Worm (Caenorhabditis elegans) whole organism, L4 larva: ENCODE results near the gene F53C3.1.
A peak's percentile ranks its signal among the peaks of the same experiment; 100 is the strongest.

Experiments
- D1046.2 ChIP-seq: fragments of 200-800 bp; sonication (Bioruptor generic); IDR thresholded peaks from 2 replicates; pipeline ENCODE4 v1.3.6; 2022; ENCODE audit warnings: missing genetic modification characterization, missing compliant biosample characterization
- F10B5.3 ChIP-seq: sonication (generic microtip); optimal IDR thresholded peaks from 2 replicates; lab custom pipeline; 2016; ENCODE audit warnings: mild to moderate bottlenecking, missing genetic modification characterization, missing compliant biosample characterization
- F26F4.8 ChIP-seq: fragments of 200-800 bp; sonication (Bioruptor generic); conservative IDR thresholded peaks from 2 replicates; pipeline ENCODE4 v1.3.6; 2022; ENCODE audit warnings: missing genetic modification characterization, missing compliant biosample characterization
- R02D3.7 ChIP-seq: fragments of 150-350 bp; sonication (generic microtip); optimal IDR thresholded peaks from 3 replicates; lab custom pipeline; 2014; ENCODE audit warnings: missing biosample characterization, missing genetic modification characterization
- Y105C5A.15 ChIP-seq: fragments of 200-800 bp; sonication (Bioruptor generic); IDR thresholded peaks from 2 replicates; pipeline ENCODE4 v1.3.6; 2022; ENCODE audit warnings: missing genetic modification characterization, missing compliant biosample characterization
- Y48G9A.11 ChIP-seq: fragments of 200-800 bp; sonication (Bioruptor generic); IDR thresholded peaks from 2 replicates; pipeline ENCODE4 v1.3.6; 2022; ENCODE audit warnings: missing genetic modification reagents, missing genetic modification characterization, missing compliant biosample characterization
- Y5F2A.4 ChIP-seq: fragments of 200-800 bp; sonication (Bioruptor generic); optimal IDR thresholded peaks from 2 replicates; lab custom pipeline; 2018; ENCODE audit warnings: mild to moderate bottlenecking, missing genetic modification characterization, missing compliant biosample characterization
- aha-1 ChIP-seq: fragments of 150-350 bp; peaks from one replicate; lab custom pipeline; 2014; ENCODE audit warnings: missing biosample characterization, missing genetic modification characterization
- arid-1 ChIP-seq: fragments of 200-800 bp; sonication (Bioruptor generic); conservative IDR thresholded peaks from 2 replicates; pipeline ENCODE4 v1.3.6; 2022; ENCODE audit warnings: missing genetic modification reagents, missing genetic modification characterization, missing compliant biosample characterization
- attf-4 ChIP-seq: sonication (generic microtip); optimal IDR thresholded peaks from 3 replicates; lab custom pipeline; 2017; ENCODE audit warnings: missing biosample characterization, missing genetic modification characterization
- ceh-62 ChIP-seq: sonication (generic microtip); optimal IDR thresholded peaks from 2 replicates; lab custom pipeline; 2017; ENCODE audit warnings: missing biosample characterization, missing genetic modification characterization
- daf-12 ChIP-seq: fragments of 150-350 bp; optimal IDR thresholded peaks from 2 replicates; lab custom pipeline; 2014; ENCODE audit warnings: missing biosample characterization, missing genetic modification reagents, missing genetic modification characterization
- daf-16 ChIP-seq, 3 experiments: sonication (generic microtip); optimal IDR thresholded peaks; 2 replicates each; lab custom pipeline; 2016 to 2017; ENCODE audit warnings: missing genetic modification characterization in 3 of 3, missing genetic modification reagents in 3 of 3, mild to moderate bottlenecking in 2 of 3, missing compliant biosample characterization in 2 of 3, missing biosample characterization in 1 of 3, moderate library complexity in 1 of 3
- daf-8 ChIP-seq: fragments of 200-800 bp; sonication (Bioruptor generic); IDR thresholded peaks from 2 replicates; pipeline ENCODE4 v1.3.6; 2022; ENCODE audit warnings: missing genetic modification characterization, missing compliant biosample characterization
- dmd-6 ChIP-seq: fragments of 200-800 bp; sonication (Bioruptor generic); IDR thresholded peaks from 2 replicates; pipeline ENCODE4 v1.3.6; 2022; ENCODE audit warnings: missing genetic modification reagents, missing genetic modification characterization, missing compliant biosample characterization
- dmd-8 ChIP-seq: fragments of 200-800 bp; sonication (Bioruptor generic); IDR thresholded peaks from 2 replicates; pipeline ENCODE4 v1.3.6; 2022; ENCODE audit warnings: missing genetic modification characterization, missing compliant biosample characterization
- dmd-9 ChIP-seq: fragments of 200-800 bp; sonication (Bioruptor generic); IDR thresholded peaks from 2 replicates; pipeline ENCODE4 v1.3.6; 2022; ENCODE audit warnings: missing genetic modification reagents, missing genetic modification characterization, missing compliant biosample characterization
- dpl-1 ChIP-seq: fragments of 150-350 bp; optimal IDR thresholded peaks from 2 replicates; lab custom pipeline; 2014; ENCODE audit warnings: missing biosample characterization, missing genetic modification reagents, missing genetic modification characterization
- dve-1 ChIP-seq: sonication (generic microtip); optimal IDR thresholded peaks from 2 replicates; lab custom pipeline; 2017; ENCODE audit warnings: antibody characterized with exemption, mild to moderate bottlenecking, missing genetic modification characterization, missing compliant biosample characterization; ENCODE audit not compliant: insufficient read depth
- egl-43 ChIP-seq: fragments of 200-800 bp; sonication (Bioruptor generic); IDR thresholded peaks from 2 replicates; pipeline ENCODE4 v1.3.6; 2022; ENCODE audit warnings: missing genetic modification reagents, missing genetic modification characterization, missing compliant biosample characterization
- fkh-10 ChIP-seq: fragments of 150-350 bp; optimal IDR thresholded peaks from 2 replicates; lab custom pipeline; 2014; ENCODE audit warnings: missing biosample characterization, missing genetic modification reagents, missing genetic modification characterization
- fos-1 ChIP-seq: fragments of 150-350 bp; optimal IDR thresholded peaks from 2 replicates; lab custom pipeline; 2014; ENCODE audit warnings: missing biosample characterization, missing genetic modification characterization
- hlh-11 ChIP-seq: fragments of 200-800 bp; sonication (Bioruptor generic); optimal IDR thresholded peaks from 2 replicates; lab custom pipeline; 2018; ENCODE audit warnings: mild to moderate bottlenecking, missing genetic modification characterization, missing compliant biosample characterization
- hlh-30 ChIP-seq: sonication (generic microtip); optimal IDR thresholded peaks from 2 replicates; lab custom pipeline; 2017; ENCODE audit warnings: antibody characterized with exemption, mild to moderate bottlenecking, missing genetic modification characterization, missing compliant biosample characterization; ENCODE audit not compliant: insufficient read depth
- hmg-1.1 ChIP-seq: fragments of 200-800 bp; sonication (Bioruptor generic); IDR thresholded peaks from 2 replicates; pipeline ENCODE4 v1.3.6; 2022; ENCODE audit warnings: missing genetic modification reagents, missing genetic modification characterization, missing compliant biosample characterization
- lsy-2 ChIP-seq, 2 experiments: fragments of 150-350 bp in 1 of 2; sonication (generic microtip) in 1 of 2; optimal IDR thresholded peaks; 2 replicates each; lab custom pipeline; 2014 to 2017; ENCODE audit warnings: missing biosample characterization in 2 of 2, missing genetic modification characterization in 2 of 2
- mdl-1 ChIP-seq, 2 experiments: fragments of 150-350 bp in 1 of 2; sonication (generic microtip) in 1 of 2; optimal IDR thresholded peaks; 2 replicates each; lab custom pipeline; 2014 to 2017; ENCODE audit warnings: missing biosample characterization in 2 of 2, missing genetic modification characterization in 2 of 2
- mep-1 ChIP-seq: fragments of 150-350 bp; sonication (generic microtip); optimal IDR thresholded peaks from 3 replicates; lab custom pipeline; 2014; ENCODE audit warnings: missing biosample characterization, missing genetic modification characterization
- mes-2 ChIP-seq: sonication (generic microtip); optimal IDR thresholded peaks from 2 replicates; lab custom pipeline; 2016; ENCODE audit warnings: missing genotype, mild to moderate bottlenecking, missing genetic modification characterization, missing compliant biosample characterization; ENCODE audit not compliant: poor library complexity, severe bottlenecking
- mxl-3 ChIP-seq: fragments of 200-800 bp; sonication (Bioruptor generic); optimal IDR thresholded peaks from 2 replicates; lab custom pipeline; 2018; ENCODE audit warnings: mild to moderate bottlenecking, missing genetic modification characterization, missing compliant biosample characterization
- nhr-11 ChIP-seq: fragments of 150-350 bp; optimal IDR thresholded peaks from 2 replicates; lab custom pipeline; 2014; ENCODE audit warnings: missing biosample characterization, missing genetic modification characterization
- nhr-28 ChIP-seq: fragments of 150-350 bp; optimal IDR thresholded peaks from 2 replicates; lab custom pipeline; 2014; ENCODE audit warnings: missing biosample characterization, missing genetic modification characterization
- nhr-6 ChIP-seq: fragments of 150-350 bp; optimal IDR thresholded peaks from 2 replicates; lab custom pipeline; 2014; ENCODE audit warnings: missing biosample characterization, missing genetic modification characterization
- nhr-77 ChIP-seq: fragments of 150-350 bp; optimal IDR thresholded peaks from 2 replicates; lab custom pipeline; 2014; ENCODE audit warnings: missing biosample characterization, missing genetic modification characterization
- pha-4 ChIP-seq, 2 experiments: fragments of 150-350 bp in 1 of 2; fragments of 200-800 bp in 1 of 2; sonication (Bioruptor generic) in 1 of 2; IDR thresholded peaks in 1 of 2; optimal IDR thresholded peaks in 1 of 2; 2 replicates each; pipeline versions ENCODE4 v1.3.6 to Lab custom; 2014 to 2022; ENCODE audit warnings: missing genetic modification characterization in 2 of 2, missing genetic modification reagents in 2 of 2, missing biosample characterization in 1 of 2, missing compliant biosample characterization in 1 of 2
- rbr-2 ChIP-seq: sonication (generic microtip); optimal IDR thresholded peaks from 2 replicates; lab custom pipeline; 2016; ENCODE audit warnings: missing genotype, missing genetic modification characterization, missing compliant biosample characterization
- set-16 ChIP-seq: fragments of 200-800 bp; sonication (Bioruptor generic); IDR thresholded peaks from 2 replicates; pipeline ENCODE4 v1.3.6; 2022; ENCODE audit warnings: missing genetic modification reagents, missing genetic modification characterization, missing compliant biosample characterization
- snpc-4 ChIP-seq: fragments of 150-350 bp; optimal IDR thresholded peaks from 2 replicates; lab custom pipeline; 2014; ENCODE audit warnings: missing biosample characterization, missing genetic modification characterization
- spr-3 ChIP-seq: fragments of 200-800 bp; sonication (Bioruptor generic); optimal IDR thresholded peaks from 2 replicates; lab custom pipeline; 2018; ENCODE audit warnings: mild to moderate bottlenecking, missing genetic modification characterization, missing compliant biosample characterization
- unc-62 ChIP-seq, 3 experiments: fragments of 150-350 bp in 1 of 3; sonication (generic microtip); optimal IDR thresholded peaks in 2 of 3; peaks in 1 of 3; 1 replicate in 1 of 3; 2 replicates in 2 of 3; lab custom pipeline; 2014 to 2017; ENCODE audit warnings: missing biosample characterization in 3 of 3, missing genetic modification characterization in 3 of 3, missing genetic modification reagents in 3 of 3, missing genotype in 1 of 3
- zag-1 ChIP-seq: fragments of 150-350 bp; optimal IDR thresholded peaks from 2 replicates; lab custom pipeline; 2014; ENCODE audit warnings: missing biosample characterization, missing genetic modification characterization
- zfp-3 ChIP-seq: fragments of 200-800 bp; sonication (Bioruptor generic); conservative IDR thresholded peaks from 2 replicates; pipeline ENCODE4 v1.3.6; 2022; ENCODE audit warnings: missing genetic modification reagents, missing genetic modification characterization, missing compliant biosample characterization
- zip-2 ChIP-seq: fragments of 150-350 bp; optimal IDR thresholded peaks from 2 replicates; lab custom pipeline; 2014; ENCODE audit warnings: missing biosample characterization, missing genetic modification characterization

The F53C3.1 gene

ce11 chrII:3930478-3931182 is 18.8 kb downstream of the F53C3.1 start:
- TF ChIP-seq daf-8 (GFP tag; lab: Robert Waterston, UW) (no peak), pha-4 (GFP tag; IDR thresholded peaks at IDR 0.05; lab: Robert Waterston, UW) (0 out of 2 replicates have a peak, but pooled peaks have one; percentile 38), pha-4 (tag; optimal IDR thresholded peaks at IDR 0.05; lab: Kevin White, UChicago) (peak; percentile 62), unc-62 (GFP tag; optimal IDR thresholded peaks at IDR 0.05 in 1 of 2; lab: Kevin White, UChicago) (peak in 1 of 2 experiments; percentile 69), unc-62 (tag; optimal IDR thresholded peaks at IDR 0.05; lab: Kevin White, UChicago) (no peak), daf-12 (tag; lab: Kevin White, UChicago) (no peak), fos-1 (tag; lab: Kevin White, UChicago) (no peak), dmd-8 (GFP tag; lab: Robert Waterston, UW) (no peak), Y5F2A.4 (GFP tag; lab: Kevin White, UChicago) (no peak), rbr-2 (tag; lab: Kevin White, UChicago) (peak; percentile 45), zag-1 (tag; lab: Kevin White, UChicago) (no peak), F26F4.8 (GFP tag; lab: Robert Waterston, UW) (no peak), nhr-11 (tag; lab: Kevin White, UChicago) (peak; percentile 35), lsy-2 (tag; optimal IDR thresholded peaks at IDR 0.05; lab: Kevin White, UChicago) (peak in 1 of 2 experiments; percentile 49), aha-1 (tag; lab: Kevin White, UChicago) (peak; percentile 68), egl-43 (peak; percentile 48; the same call in 1 of the 2 replicates), F10B5.3 (tag; lab: Kevin White, UChicago) (no peak), snpc-4 (tag; lab: Kevin White, UChicago) (no peak), hlh-11 (peak; percentile 74), mes-2 (peak; percentile 51), arid-1 (GFP tag; lab: Robert Waterston, UW) (no peak), Y105C5A.15 (GFP tag; lab: Robert Waterston, UW) (no peak), set-16 (GFP tag; lab: Robert Waterston, UW) (0 out of 2 replicates have a peak, but pooled peaks have one; percentile 12), nhr-6 (tag; lab: Kevin White, UChicago) (peak; percentile 14), D1046.2 (GFP tag; lab: Robert Waterston, UW) (no peak), spr-3 (GFP tag; lab: Kevin White, UChicago) (no peak), ceh-62 (tag; lab: Kevin White, UChicago) (no peak), dmd-9 (GFP tag; lab: Robert Waterston, UW) (no peak), zfp-3 (GFP tag; lab: Robert Waterston, UW) (no peak), mdl-1 (tag; optimal IDR thresholded peaks at IDR 0.05; lab: Kevin White, UChicago) (peak in 1 of 2 experiments; percentile 41), zip-2 (no peak), R02D3.7 (tag; lab: Kevin White, UChicago) (no peak), hlh-30 (peak; percentile 89), nhr-77 (tag; lab: Kevin White, UChicago) (no peak), daf-16 (GFP tag; optimal IDR thresholded peaks at IDR 0.05; lab: Kevin White, UChicago) (peak; percentile 40 to 57), daf-16 (tag; optimal IDR thresholded peaks at IDR 0.05; lab: Kevin White, UChicago) (peak; percentile 94), dpl-1 (GFP tag; lab: Kevin White, UChicago) (peak; percentile 67), attf-4 (tag; lab: Kevin White, UChicago) (no peak), dmd-6 (GFP tag; lab: Robert Waterston, UW) (peak; percentile 29; the same call in 1 of the 2 replicates), nhr-28 (tag; lab: Kevin White, UChicago) (peak; percentile 87), fkh-10 (peak; percentile 66), hmg-1.1 (peak; percentile 67), dve-1 (peak; percentile 55), mep-1 (tag; lab: Kevin White, UChicago) (peak; percentile 62), Y48G9A.11 (no peak), mxl-3 (GFP tag; lab: Kevin White, UChicago) (peak; percentile 51)
